Fruit fly (Drosophila melanogaster): ENCODE measurements around the gene CG13309.

dm6 chr3L:8839130-8839529 lies 28.9 kb downstream of the CG13309 start:
- TF ChIP-seq Sin3A (optimal IDR thresholded peaks at IDR 0.05) (no peak), insv (optimal IDR thresholded peaks at IDR 0.05) (no peak)

All from Kc167 (cell line).